Worm (Caenorhabditis elegans) whole organism, young adult: ENCODE results near the gene twk-5.

ENCODE experiments used
- F55B11.4 ChIP-seq: sonication (generic microtip); optimal IDR thresholded peaks from 2 replicates; lab custom pipeline; 2016; ENCODE audit warnings: missing compliant biosample characterization, missing genetic modification characterization, borderline replicate concordance; ENCODE audit not compliant: insufficient read depth
- ceh-27 ChIP-seq: fragments of 200-800 bp; sonication (Bioruptor generic); optimal IDR thresholded peaks from 2 replicates; lab custom pipeline; 2018; ENCODE audit warnings: mild to moderate bottlenecking, missing genetic modification characterization, moderate library complexity, missing compliant biosample characterization
- efl-1 ChIP-seq: fragments of 150-350 bp; optimal IDR thresholded peaks from 2 replicates; lab custom pipeline; 2014; ENCODE audit warnings: missing biosample characterization, missing genetic modification reagents, missing genetic modification characterization
- egl-18 ChIP-seq: fragments of 200-800 bp; sonication (Bioruptor generic); IDR thresholded peaks from 2 replicates; pipeline ENCODE4 v1.3.6; 2022; ENCODE audit warnings: missing genetic modification reagents, missing genetic modification characterization, missing compliant biosample characterization
- gei-17 ChIP-seq: fragments of 200-800 bp; sonication (Bioruptor generic); optimal IDR thresholded peaks from 2 replicates; lab custom pipeline; 2018; ENCODE audit warnings: mild to moderate bottlenecking, missing genetic modification characterization, missing compliant biosample characterization
- nhr-90 ChIP-seq: sonication (generic microtip); optimal IDR thresholded peaks from 2 replicates; lab custom pipeline; 2016; ENCODE audit warnings: missing genotype, mild to moderate bottlenecking, missing genetic modification characterization, missing compliant biosample characterization
- rpc-1 ChIP-seq, 2 experiments: fragments of 150-350 bp in 1 of 2; sonication (generic microtip) in 1 of 2; optimal IDR thresholded peaks; 2 replicates each; lab custom pipeline; 2014 to 2018; ENCODE audit warnings: missing biosample characterization in 1 of 2, missing genetic modification characterization in 1 of 2, missing genetic modification reagents in 1 of 2, missing genotype in 1 of 2
- snpc-4 ChIP-seq, 5 experiments: fragments of 150-350 bp in 1 of 5; sonication (generic microtip) in 4 of 5; optimal IDR thresholded peaks; 2 replicates each; lab custom pipeline; 2014 to 2018; ENCODE audit warnings: missing genetic modification characterization in 5 of 5, missing biosample characterization in 3 of 5, antibody characterized with exemption in 2 of 5, mild to moderate bottlenecking in 2 of 5, missing compliant biosample characterization in 2 of 5, missing genotype in 2 of 5, moderate library complexity in 2 of 5, missing genetic modification reagents in 1 of 5

- TF ChIP-seq F55B11.4 (no peak), efl-1 (GFP tag; lab: Kevin White, UChicago) (no peak), ceh-27 (GFP tag; lab: Kevin White, UChicago) (no peak), egl-18 (GFP tag; lab: Robert Waterston, UW) (no peak), rpc-1 (optimal IDR thresholded peaks at IDR 0.05; lab: Kevin White, UChicago) (no peak), rpc-1 (tag; optimal IDR thresholded peaks at IDR 0.05; lab: Kevin White, UChicago) (no peak), gei-17 (GFP tag; lab: Kevin White, UChicago) (no peak), nhr-90 (tag; lab: Kevin White, UChicago) (no peak), snpc-4 (GFP tag; optimal IDR thresholded peaks at IDR 0.05; lab: Kevin White, UChicago) (no peak), snpc-4 (tag; optimal IDR thresholded peaks at IDR 0.05; lab: Kevin White, UChicago) (no peak)
These were observed 8.7 kb downstream of the twk-5 start, which contains the start of gene W02B12.16 for ce11 chrII:11476410-11476809.
